Worm (Caenorhabditis elegans): ENCODE measurements around the gene srlf-30.
A peak's percentile ranks its signal among the peaks of the same experiment; 100 is the strongest.

The srlf-30 gene

DNA sequence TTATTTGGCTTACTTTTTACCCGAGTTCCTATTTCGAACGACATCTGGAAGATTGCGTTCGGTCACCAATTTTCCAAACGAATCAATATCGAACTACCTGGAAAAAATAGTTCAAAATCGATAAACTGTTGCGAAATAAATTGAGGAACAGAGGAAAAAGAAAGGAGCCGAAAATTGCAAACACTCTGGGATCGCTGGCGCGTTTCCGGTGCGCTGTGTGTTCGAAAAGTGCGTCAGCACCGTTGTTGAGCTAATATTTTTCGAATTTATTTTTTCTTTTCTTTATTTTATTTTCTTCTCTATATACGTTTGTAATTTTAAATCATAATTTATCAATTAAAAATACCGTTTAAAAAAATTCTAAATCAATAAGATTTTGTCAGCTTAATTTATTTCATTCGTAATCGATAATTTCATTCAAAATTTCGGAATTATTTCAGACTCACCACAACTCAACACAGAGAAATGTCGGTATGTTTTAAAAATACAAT, 32.9 kb downstream of the srlf-30 start, which contains the start of the genes dnc-1 and lsm-7 (continued):
- TF ChIP-seq lin-14 (GFP tag; optimal IDR thresholded peaks at IDR 0.05) (peak; percentile 90), aly-2 (tag; optimal IDR thresholded peaks at IDR 0.05) (no peak), nhr-71 (tag; optimal IDR thresholded peaks at IDR 0.05) (peak; percentile 84), C16A3.4 (tag; optimal IDR thresholded peaks at IDR 0.05) (peak; percentile 90), jun-1 (tag; optimal IDR thresholded peaks at IDR 0.05) (peak; percentile 67), Y116A8C.19 (tag; optimal IDR thresholded peaks at IDR 0.05; ENCODE audit: borderline replicate concordance) (no peak), nhr-28 (tag; optimal IDR thresholded peaks at IDR 0.05) (no peak), elt-3 (tag; optimal IDR thresholded peaks at IDR 0.05) (peak in 2 of 6 experiments; percentile 45 to 46), tbx-2 (tag; optimal IDR thresholded peaks at IDR 0.05) (peak; percentile 62), zag-1 (tag; optimal IDR thresholded peaks at IDR 0.05) (no peak), lsy-2 (tag; optimal IDR thresholded peaks at IDR 0.05) (peak; percentile 77 to 87), ceh-8 (GFP tag; optimal IDR thresholded peaks at IDR 0.05) (no peak), rnt-1 (tag; optimal IDR thresholded peaks at IDR 0.05) (peak; percentile 80), zip-4 (GFP tag; optimal IDR thresholded peaks at IDR 0.05) (peak; percentile 90), ztf-11 (tag; optimal IDR thresholded peaks at IDR 0.05) (no peak), mdl-1 (tag; optimal IDR thresholded peaks at IDR 0.05) (peak in 1 of 2 experiments; percentile 34), lin-35 (GFP tag; optimal IDR thresholded peaks at IDR 0.05) (peak; percentile 76 to 82), vab-15 (tag; optimal IDR thresholded peaks at IDR 0.05) (no peak), fkh-4 (tag; optimal IDR thresholded peaks at IDR 0.05; ENCODE audit: borderline replicate concordance) (no peak), nhr-20 (tag; optimal IDR thresholded peaks at IDR 0.05) (peak; percentile 70), nhr-11 (tag; optimal IDR thresholded peaks at IDR 0.05) (no peak), unc-86 (tag; optimal IDR thresholded peaks at IDR 0.05) (peak; percentile 52), nhr-47 (tag; optimal IDR thresholded peaks at IDR 0.05) (peak; percentile 72), aha-1 (tag; optimal IDR thresholded peaks at IDR 0.05) (no peak), nhr-77 (tag; optimal IDR thresholded peaks at IDR 0.05) (peak; percentile 60)

DNA sequence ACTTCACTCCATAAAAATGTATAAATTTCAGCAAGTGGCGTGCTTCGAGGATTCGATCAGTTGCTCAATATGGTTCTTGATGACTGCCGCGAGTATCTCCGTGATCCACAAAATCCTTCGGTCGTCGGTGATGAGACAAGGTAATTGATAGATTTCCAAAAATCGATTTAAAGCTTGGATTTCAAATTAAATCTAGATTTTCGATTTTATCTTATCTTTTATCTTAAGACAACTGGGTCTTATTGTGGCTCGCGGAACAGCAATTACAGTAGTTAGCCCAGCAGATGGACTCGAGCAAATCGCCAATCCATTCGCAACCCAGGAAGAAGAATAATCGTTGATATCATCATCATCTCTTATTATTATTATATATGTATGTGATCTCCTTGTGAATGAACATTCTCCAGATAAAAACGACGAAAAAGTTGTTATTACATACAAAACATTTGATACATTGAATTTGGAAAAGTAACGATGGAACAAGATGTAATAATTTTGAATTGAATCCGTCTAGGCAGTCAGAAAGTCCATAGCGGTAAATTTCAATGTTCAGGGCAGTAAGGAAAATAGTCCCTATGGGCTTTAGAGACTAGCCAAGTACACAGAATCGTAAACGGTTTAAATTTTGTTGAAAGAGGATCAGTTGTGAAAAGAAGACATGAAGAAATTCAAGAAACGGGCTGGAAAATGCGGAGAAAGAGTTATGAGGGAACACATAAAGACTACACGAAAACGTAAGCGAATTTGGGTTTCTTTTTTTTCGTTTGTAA, 33.8 kb downstream of the srlf-30 start:
- TF ChIP-seq rnt-1 (tag; optimal IDR thresholded peaks at IDR 0.05) (peak; percentile 8), fos-1 (tag; optimal IDR thresholded peaks at IDR 0.05) (no peak), ama-1 (optimal IDR thresholded peaks at IDR 0.05) (peak; percentile 84), ztf-4 (tag; optimal IDR thresholded peaks at IDR 0.05) (no peak), nhr-85 (tag) (peak; percentile 57), tbx-2 (tag; optimal IDR thresholded peaks at IDR 0.05) (no peak), vab-15 (tag; optimal IDR thresholded peaks at IDR 0.05) (no peak), nhr-71 (tag; optimal IDR thresholded peaks at IDR 0.05) (peak; percentile 57), lin-39 (tag; optimal IDR thresholded peaks at IDR 0.05) (no peak), egl-13 (tag; optimal IDR thresholded peaks at IDR 0.05) (no peak), alr-1 (tag; optimal IDR thresholded peaks at IDR 0.05; ENCODE audit: borderline replicate concordance) (no peak), sptf-1 (tag; optimal IDR thresholded peaks at IDR 0.05) (no peak), swsn-7 (tag; optimal IDR thresholded peaks at IDR 0.05) (peak; percentile 1), dpl-1 (GFP tag; optimal IDR thresholded peaks at IDR 0.05) (no peak), irx-1 (tag; optimal IDR thresholded peaks at IDR 0.05) (peak; percentile 22), F16B12.6 (tag; optimal IDR thresholded peaks at IDR 0.05) (no peak), C04F5.9 (tag; optimal IDR thresholded peaks at IDR 0.05) (no peak), nhr-90 (tag; optimal IDR thresholded peaks at IDR 0.05; ENCODE audit: poor library complexity) (peak; percentile 39), zag-1 (tag; optimal IDR thresholded peaks at IDR 0.05) (no peak), ceh-90 (tag; optimal IDR thresholded peaks at IDR 0.05) (no peak), efl-1 (optimal IDR thresholded peaks at IDR 0.05) (no peak), efl-1 (GFP tag; optimal IDR thresholded peaks at IDR 0.05 in 1 of 2) (peak in 1 of 2 experiments; percentile 80), lin-35 (GFP tag; optimal IDR thresholded peaks at IDR 0.05) (no peak), elt-2 (tag; optimal IDR thresholded peaks at IDR 0.05) (peak; percentile 31), nhr-237 (tag; optimal IDR thresholded peaks at IDR 0.05) (no peak), dsc-1 (tag; optimal IDR thresholded peaks at IDR 0.05) (no peak), ceh-88 (GFP tag; IDR thresholded peaks at IDR 0.05) (peak; percentile 44; the same call in 1 of the 2 replicates), ceh-82 (tag; optimal IDR thresholded peaks at IDR 0.05) (no peak), Y116A8C.19 (tag; optimal IDR thresholded peaks at IDR 0.05; ENCODE audit: borderline replicate concordance) (no peak), nhr-47 (tag; optimal IDR thresholded peaks at IDR 0.05) (peak; percentile 34), ces-1 (GFP tag; optimal IDR thresholded peaks at IDR 0.05) (no peak), grh-1 (GFP tag; IDR thresholded peaks at IDR 0.05) (no peak), lin-14 (GFP tag; optimal IDR thresholded peaks at IDR 0.05) (peak; percentile 14), nhr-12 (tag; optimal IDR thresholded peaks at IDR 0.05) (no peak)

Measured in whole organism, L1 larva.